Fruit fly (Drosophila melanogaster): Measurements from ENCODE around the gene CG42467.

DNA sequence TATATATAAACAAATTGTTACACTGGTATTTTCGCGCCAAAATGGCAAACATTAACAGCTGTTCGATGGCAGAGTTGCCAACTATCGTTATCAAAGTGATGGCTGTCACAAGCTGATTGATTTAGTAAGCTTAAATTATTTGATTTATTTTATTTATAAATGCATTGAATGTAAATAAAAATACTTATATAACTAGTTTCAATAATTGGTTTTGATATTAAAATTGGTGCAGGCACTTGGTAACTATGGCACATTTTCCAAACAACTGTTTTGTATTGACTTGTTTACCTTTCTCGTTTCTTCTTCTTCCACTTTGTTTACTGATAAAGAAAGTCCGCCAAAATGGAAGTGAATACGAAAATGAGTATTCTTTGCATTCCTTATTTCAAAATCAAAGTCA, 10.6 kb downstream of the CG42467 start, which contains the start of gene cutlet:
- no peak for TF ChIP-seq CG10565 (GFP tag; optimal IDR thresholded peaks at IDR 0.05)
- no peak for TF ChIP-seq CG13123 (GFP tag; optimal IDR thresholded peaks at IDR 0.05)
- TF ChIP-seq Med (GFP tag): no peak
- peak; percentile 91 for TF ChIP-seq E2f2 (GFP tag; IDR thresholded peaks at IDR 0.05)
- TF ChIP-seq CG4820 (GFP tag; optimal IDR thresholded peaks at IDR 0.05): no peak
- no peak for TF ChIP-seq crc (GFP tag; optimal IDR thresholded peaks at IDR 0.05)
- TF ChIP-seq CG15601 (tag; optimal IDR thresholded peaks at IDR 0.05): peak; percentile 24
- TF ChIP-seq stc (GFP tag; IDR thresholded peaks at IDR 0.05): no peak
- TF ChIP-seq zfh1 (GFP tag; IDR thresholded peaks at IDR 0.05): no peak
- TF ChIP-seq CG13287 (GFP tag; IDR thresholded peaks at IDR 0.05; ENCODE audit: partially characterized antibody): peak; percentile 52; the same call in 1 of the 2 replicates

Data from whole organism, embryonic.